Worm (Caenorhabditis elegans) whole organism, L2 larva: Measurements from ENCODE around the gene spig-8.

Experiments
- crh-2 ChIP-seq: sonication (generic microtip); optimal IDR thresholded peaks from 2 replicates; lab custom pipeline; 2017; ENCODE audit warnings: missing biosample characterization, missing genetic modification characterization
- egl-27 ChIP-seq: sonication (generic microtip); optimal IDR thresholded peaks from 3 replicates; lab custom pipeline; 2017; ENCODE audit warnings: missing biosample characterization, missing genetic modification reagents, missing genetic modification characterization
- lin-11 ChIP-seq: fragments of 150-350 bp; sonication (generic microtip); optimal IDR thresholded peaks from 2 replicates; lab custom pipeline; 2014; ENCODE audit warnings: missing biosample characterization, missing genetic modification characterization, inconsistent platforms, mixed read lengths
- lin-39 ChIP-seq: fragments of 150-350 bp; optimal IDR thresholded peaks from 2 replicates; lab custom pipeline; 2014; ENCODE audit warnings: missing biosample characterization, missing genetic modification reagents, missing genetic modification characterization
- nhr-237 ChIP-seq: fragments of 150-350 bp; optimal IDR thresholded peaks from 2 replicates; lab custom pipeline; 2014; ENCODE audit warnings: missing biosample characterization, missing genetic modification characterization
- nhr-77 ChIP-seq: fragments of 150-350 bp; optimal IDR thresholded peaks from 2 replicates; lab custom pipeline; 2014; ENCODE audit warnings: missing biosample characterization, missing genetic modification characterization
- snpc-4 ChIP-seq: fragments of 150-350 bp; optimal IDR thresholded peaks from 2 replicates; lab custom pipeline; 2014; ENCODE audit warnings: missing biosample characterization, missing genetic modification characterization
- unc-39 ChIP-seq: fragments of 150-350 bp; optimal IDR thresholded peaks from 2 replicates; lab custom pipeline; 2014; ENCODE audit warnings: missing biosample characterization, missing genetic modification characterization
- unc-55 ChIP-seq: fragments of 150-350 bp; sonication (generic microtip); optimal IDR thresholded peaks from 3 replicates; lab custom pipeline; 2014; ENCODE audit warnings: missing biosample characterization, missing genetic modification reagents, missing genetic modification characterization
- ztf-11 ChIP-seq: sonication (generic microtip); optimal IDR thresholded peaks from 2 replicates; lab custom pipeline; 2017; ENCODE audit warnings: missing biosample characterization, missing genetic modification characterization

ce11 chrV:7054598-7054997, at the start of gene spig-8:
- TF ChIP-seq lin-39 (no peak), egl-27 (tag; lab: Kevin White, UChicago) (no peak), nhr-77 (tag; lab: Kevin White, UChicago) (no peak), nhr-237 (no peak), snpc-4 (no peak), lin-11 (tag; lab: Kevin White, UChicago) (no peak), crh-2 (no peak), ztf-11 (tag; lab: Kevin White, UChicago) (no peak), unc-39 (tag; lab: Kevin White, UChicago) (no peak), unc-55 (no peak)
